Worm (Caenorhabditis elegans) whole organism, young adult: ENCODE results near the gene T28A11.20.

Experiments
- F33H1.4 ChIP-seq: fragments of 200-800 bp; sonication (Bioruptor generic); IDR thresholded peaks from 2 replicates; pipeline ENCODE4 v1.3.6; 2022; ENCODE audit warnings: missing genetic modification reagents, missing genetic modification characterization, missing compliant biosample characterization
- F37B4.10 ChIP-seq: fragments of 200-800 bp; sonication (Bioruptor generic); IDR thresholded peaks from 2 replicates; pipeline ENCODE4 v1.3.6; 2022; ENCODE audit warnings: missing genetic modification characterization, missing compliant biosample characterization
- F49E8.2 ChIP-seq: sonication (generic microtip); optimal IDR thresholded peaks from 3 replicates; lab custom pipeline; 2017; ENCODE audit warnings: missing genetic modification characterization, mild to moderate bottlenecking, missing compliant biosample characterization, antibody characterized with exemption, moderate library complexity; ENCODE audit not compliant: insufficient read depth
- F52B5.7 ChIP-seq: sonication (generic microtip); optimal IDR thresholded peaks from 2 replicates; lab custom pipeline; 2016; ENCODE audit warnings: mild to moderate bottlenecking, missing genetic modification characterization, missing compliant biosample characterization
- Y56A3A.18 ChIP-seq: fragments of 200-800 bp; sonication (Bioruptor generic); IDR thresholded peaks from 2 replicates; pipeline ENCODE4 v1.3.6; 2022; ENCODE audit warnings: missing genetic modification reagents, missing genetic modification characterization, missing compliant biosample characterization
- Y67H2A.10 ChIP-seq: fragments of 200-800 bp; sonication (Bioruptor generic); conservative IDR thresholded peaks from 2 replicates; pipeline ENCODE4 v1.3.6; 2022; ENCODE audit warnings: missing genetic modification reagents, missing genetic modification characterization, missing compliant biosample characterization
- cebp-2 ChIP-seq: fragments of 200-800 bp; sonication (Bioruptor generic); IDR thresholded peaks from 2 replicates; pipeline ENCODE4 v1.3.6; 2022; ENCODE audit warnings: missing genetic modification characterization, missing compliant biosample characterization
- ceh-100 ChIP-seq: fragments of 200-800 bp; sonication (Bioruptor generic); IDR thresholded peaks from 2 replicates; pipeline ENCODE4 v1.3.6; 2022; ENCODE audit warnings: missing genetic modification reagents, missing genetic modification characterization, missing compliant biosample characterization
- ceh-79 ChIP-seq: sonication (generic microtip); optimal IDR thresholded peaks from 2 replicates; lab custom pipeline; 2017; ENCODE audit warnings: mild to moderate bottlenecking, missing genetic modification characterization, missing compliant biosample characterization
- egrh-3 ChIP-seq: fragments of 200-800 bp; sonication (Bioruptor generic); IDR thresholded peaks from 2 replicates; pipeline ENCODE4 v1.3.6; 2022; ENCODE audit warnings: missing genetic modification reagents, missing genetic modification characterization, missing compliant biosample characterization
- ekl-4 ChIP-seq: fragments of 200-800 bp; sonication (Bioruptor generic); IDR thresholded peaks from 2 replicates; pipeline ENCODE4 v1.3.6; 2022; ENCODE audit warnings: missing genetic modification reagents, missing genetic modification characterization, missing compliant biosample characterization
- gei-17 ChIP-seq: fragments of 200-800 bp; sonication (Bioruptor generic); optimal IDR thresholded peaks from 2 replicates; lab custom pipeline; 2018; ENCODE audit warnings: mild to moderate bottlenecking, missing genetic modification characterization, missing compliant biosample characterization
- him-1 ChIP-seq: sonication (generic microtip); optimal IDR thresholded peaks from 2 replicates; lab custom pipeline; 2016; ENCODE audit warnings: missing genotype, missing genetic modification reagents, missing genetic modification characterization, missing compliant biosample characterization
- hmg-1.2 ChIP-seq: fragments of 200-800 bp; sonication (Bioruptor generic); IDR thresholded peaks from 2 replicates; pipeline ENCODE4 v1.3.6; 2022; ENCODE audit warnings: missing genetic modification reagents, missing genetic modification characterization, missing compliant biosample characterization
- hsf-1 ChIP-seq: fragments of 200-800 bp; sonication (Bioruptor generic); IDR thresholded peaks from 2 replicates; pipeline ENCODE4 v1.3.6; 2022; ENCODE audit warnings: missing genetic modification reagents, missing genetic modification characterization, missing compliant biosample characterization
- lag-1 ChIP-seq: fragments of 200-800 bp; sonication (Bioruptor generic); IDR thresholded peaks from 2 replicates; pipeline ENCODE4 v1.3.6; 2022; ENCODE audit warnings: missing genetic modification reagents, missing genetic modification characterization, missing compliant biosample characterization
- let-526 ChIP-seq: fragments of 200-800 bp; sonication (Bioruptor generic); IDR thresholded peaks from 2 replicates; pipeline ENCODE4 v1.3.6; 2022; ENCODE audit warnings: missing genetic modification reagents, missing genetic modification characterization, missing compliant biosample characterization
- let-607 ChIP-seq, 2 experiments: fragments of 200-800 bp in 1 of 2; sonication (Bioruptor generic) in 1 of 2; sonication (generic microtip) in 1 of 2; optimal IDR thresholded peaks; 2 replicates each; lab custom pipeline; 2016 to 2018; ENCODE audit warnings: mild to moderate bottlenecking in 2 of 2, missing compliant biosample characterization in 2 of 2, missing genetic modification characterization in 2 of 2, moderate library complexity in 2 of 2, missing genotype in 1 of 2
- lin-35 ChIP-seq, 3 experiments: fragments of 150-350 bp in 2 of 3; sonication (generic microtip) in 1 of 3; optimal IDR thresholded peaks; 2 replicates each; lab custom pipeline; 2014 to 2018; ENCODE audit warnings: missing biosample characterization in 3 of 3, missing genetic modification characterization in 3 of 3, missing genetic modification reagents in 3 of 3
- nhr-120 ChIP-seq: fragments of 200-800 bp; sonication (Bioruptor generic); IDR thresholded peaks from 2 replicates; pipeline ENCODE4 v1.3.6; 2022; ENCODE audit warnings: missing genetic modification characterization, missing compliant biosample characterization
- nhr-27 ChIP-seq: fragments of 200-800 bp; sonication (Bioruptor generic); optimal IDR thresholded peaks from 2 replicates; lab custom pipeline; 2018; ENCODE audit warnings: mild to moderate bottlenecking, missing genetic modification characterization, moderate library complexity, missing compliant biosample characterization
- nhr-80 ChIP-seq: sonication (generic microtip); optimal IDR thresholded peaks from 2 replicates; lab custom pipeline; 2016; ENCODE audit warnings: missing genetic modification characterization, missing compliant biosample characterization
- pha-4 ChIP-seq: fragments of 150-350 bp; sonication (generic microtip); optimal IDR thresholded peaks from 2 replicates; lab custom pipeline; 2014; ENCODE audit warnings: missing biosample characterization, missing genetic modification reagents, missing genetic modification characterization
- sdz-38 ChIP-seq: sonication (generic microtip); optimal IDR thresholded peaks from 2 replicates; lab custom pipeline; 2016; ENCODE audit warnings: missing genotype, missing genetic modification characterization, missing compliant biosample characterization
- sea-2 ChIP-seq: fragments of 200-800 bp; sonication (Bioruptor generic); IDR thresholded peaks from 2 replicates; pipeline ENCODE4 v1.3.6; 2022; ENCODE audit warnings: missing genetic modification characterization, missing compliant biosample characterization
- snpc-4 ChIP-seq, 5 experiments: fragments of 150-350 bp in 1 of 5; sonication (generic microtip) in 4 of 5; optimal IDR thresholded peaks; 2 replicates each; lab custom pipeline; 2014 to 2018; ENCODE audit warnings: missing genetic modification characterization in 5 of 5, missing biosample characterization in 3 of 5, antibody characterized with exemption in 2 of 5, mild to moderate bottlenecking in 2 of 5, missing compliant biosample characterization in 2 of 5, missing genotype in 2 of 5, moderate library complexity in 2 of 5, missing genetic modification reagents in 1 of 5
- somi-1 ChIP-seq: fragments of 200-800 bp; sonication (Bioruptor generic); optimal IDR thresholded peaks from 2 replicates; lab custom pipeline; 2018; ENCODE audit warnings: mild to moderate bottlenecking, missing genetic modification characterization, missing compliant biosample characterization
- tbx-9 ChIP-seq: sonication (generic microtip); optimal IDR thresholded peaks from 2 replicates; lab custom pipeline; 2016; ENCODE audit warnings: borderline replicate concordance, missing genetic modification characterization, inconsistent platforms, missing compliant biosample characterization
- unc-130 ChIP-seq: sonication (generic microtip); optimal IDR thresholded peaks from 2 replicates; lab custom pipeline; 2016; ENCODE audit warnings: missing genetic modification reagents, missing genetic modification characterization, missing compliant biosample characterization
- unc-62 ChIP-seq: fragments of 150-350 bp; optimal IDR thresholded peaks from 2 replicates; lab custom pipeline; 2014; ENCODE audit warnings: missing biosample characterization, missing genetic modification reagents, missing genetic modification characterization
- ztf-18 ChIP-seq: sonication (generic microtip); optimal IDR thresholded peaks from 2 replicates; lab custom pipeline; 2016; ENCODE audit warnings: missing genotype, mild to moderate bottlenecking, missing genetic modification characterization, missing compliant biosample characterization
- ztf-26 ChIP-seq: sonication (generic microtip); optimal IDR thresholded peaks from 2 replicates; lab custom pipeline; 2017; ENCODE audit warnings: missing genetic modification characterization, missing compliant biosample characterization
- ztf-6 ChIP-seq: fragments of 200-800 bp; sonication (Bioruptor generic); IDR thresholded peaks from 2 replicates; pipeline ENCODE4 v1.3.6; 2022; ENCODE audit warnings: missing genetic modification reagents, missing genetic modification characterization, missing compliant biosample characterization

Gene T28A11.20

DNA sequence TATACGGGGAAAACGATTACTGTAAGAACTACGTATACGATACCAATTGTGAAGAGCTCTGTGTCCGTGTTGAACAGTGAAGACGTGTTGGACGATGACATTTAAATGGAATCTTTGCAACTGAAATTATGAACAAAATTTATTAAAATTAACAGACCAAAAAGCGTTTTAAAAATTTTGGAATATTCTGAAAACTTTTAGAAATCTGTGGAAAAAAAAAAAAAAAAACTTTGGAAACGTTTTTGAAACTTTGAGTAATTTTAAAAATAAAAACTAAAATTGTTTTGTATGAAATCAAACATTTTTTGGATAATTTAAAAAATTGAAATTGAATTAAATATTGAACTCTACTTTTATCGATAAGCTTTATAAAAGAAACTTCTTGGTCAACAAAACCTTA, 17.0 kb downstream of the T28A11.20 start, which contains the start of gene srt-63:
TSS of gene srt-63 (minus strand) at position 101 of the 400 bp plus-strand sequence.
- TF ChIP-seq F33H1.4 (GFP tag; lab: Robert Waterston, UW) (no peak), hsf-1 (GFP tag; lab: Robert Waterston, UW) (no peak), sea-2 (GFP tag; lab: Robert Waterston, UW) (no peak), F49E8.2 (tag; lab: Kevin White, UChicago) (no peak), hmg-1.2 (no peak), ceh-100 (GFP tag; lab: Robert Waterston, UW) (no peak), ztf-18 (no peak)

DNA sequence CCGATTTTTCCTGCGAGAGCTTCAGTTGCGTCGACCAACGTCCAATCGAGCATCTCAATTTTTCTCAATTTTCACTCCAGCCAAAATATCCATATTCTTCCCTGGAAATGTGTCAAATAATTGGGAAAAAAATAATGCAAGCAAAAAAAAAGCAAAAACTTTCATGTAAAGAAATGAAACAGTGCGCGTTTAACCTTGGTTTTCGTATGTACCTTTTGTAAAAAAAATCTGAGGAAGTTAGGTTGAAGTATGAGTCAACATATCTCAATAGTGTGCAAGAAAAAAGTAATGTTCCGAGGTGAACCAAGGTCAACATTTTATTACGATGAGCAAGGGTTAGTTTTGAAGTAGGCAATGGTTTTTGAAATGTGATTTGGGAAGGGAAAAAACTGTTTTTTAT, 22.9 kb downstream of the T28A11.20 start, which contains the start of gene T28A11.13:
TSS of gene T28A11.13 (minus strand) at position 101 of the 400 bp plus-strand sequence.
- TF ChIP-seq cebp-2 (GFP tag; lab: Robert Waterston, UW) = no peak
- TF ChIP-seq unc-62 (GFP tag; lab: Kevin White, UChicago) = no peak
- TF ChIP-seq ceh-100 (GFP tag; lab: Robert Waterston, UW) = no peak
- TF ChIP-seq ceh-79 = no peak
- TF ChIP-seq F37B4.10 = no peak
- TF ChIP-seq sdz-38 (tag; lab: Kevin White, UChicago) = no peak
- no peak for TF ChIP-seq lin-35 (GFP tag; optimal IDR thresholded peaks at IDR 0.05; lab: Kevin White, UChicago)
- TF ChIP-seq snpc-4 (GFP tag; optimal IDR thresholded peaks at IDR 0.05; lab: Kevin White, UChicago) = no peak
- no peak for TF ChIP-seq snpc-4 (tag; optimal IDR thresholded peaks at IDR 0.05; lab: Kevin White, UChicago)
- TF ChIP-seq him-1 (tag; lab: Kevin White, UChicago) = no peak
- no peak for TF ChIP-seq nhr-27 (tag; lab: Kevin White, UChicago)
- no peak for TF ChIP-seq egrh-3 (GFP tag; lab: Robert Waterston, UW)
- no peak for TF ChIP-seq nhr-120
- TF ChIP-seq unc-130 (GFP tag; lab: Kevin White, UChicago) = no peak
- TF ChIP-seq nhr-80 (tag; lab: Kevin White, UChicago) = no peak
- no peak for TF ChIP-seq ztf-6 (GFP tag; lab: Robert Waterston, UW)
- TF ChIP-seq F49E8.2 (tag; lab: Kevin White, UChicago) = no peak
- no peak for TF ChIP-seq let-526 (GFP tag; lab: Robert Waterston, UW)
- TF ChIP-seq ztf-26 (tag; lab: Kevin White, UChicago) = no peak

DNA sequence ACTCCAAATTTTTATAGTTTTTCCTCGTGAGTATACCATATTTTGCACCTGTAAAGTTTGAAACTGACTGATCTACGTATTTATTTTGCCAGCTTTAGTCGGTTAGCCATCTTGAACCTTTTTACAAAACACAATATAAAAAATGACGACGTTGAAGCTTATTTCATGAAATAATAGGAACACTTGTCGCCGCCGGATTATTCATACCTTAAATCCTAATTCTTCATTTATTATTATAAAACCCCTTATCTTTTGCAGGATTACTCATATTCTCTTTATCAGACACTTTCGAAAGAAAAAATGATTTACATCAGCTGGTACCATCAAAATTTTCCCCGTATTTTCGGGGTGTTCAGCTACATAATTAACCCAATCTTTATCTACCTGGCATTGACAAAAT, 25.5 kb downstream of the T28A11.20 start, which contains the start of gene srj-8:
TSS of gene srj-8 (plus strand) at position 301 of the 400 bp plus-strand sequence.
- TF ChIP-seq unc-130 (GFP tag; lab: Kevin White, UChicago) = no peak
- TF ChIP-seq ztf-6 (GFP tag; lab: Robert Waterston, UW) = no peak
- no peak for TF ChIP-seq tbx-9 (tag; lab: Kevin White, UChicago)
- TF ChIP-seq lag-1 = no peak
- no peak for TF ChIP-seq somi-1 (GFP tag; lab: Kevin White, UChicago)
- TF ChIP-seq snpc-4 (GFP tag; optimal IDR thresholded peaks at IDR 0.05; lab: Kevin White, UChicago) = no peak
- no peak for TF ChIP-seq snpc-4 (tag; optimal IDR thresholded peaks at IDR 0.05; lab: Kevin White, UChicago)
- no peak for TF ChIP-seq gei-17
- TF ChIP-seq Y67H2A.10 = no peak
- TF ChIP-seq let-526 (GFP tag; lab: Robert Waterston, UW) = no peak
- no peak for TF ChIP-seq nhr-120
- TF ChIP-seq let-607 (tag; optimal IDR thresholded peaks at IDR 0.05; lab: Kevin White, UChicago) = no peak
- no peak for TF ChIP-seq nhr-80 (tag; lab: Kevin White, UChicago)
- TF ChIP-seq pha-4 (tag; lab: Kevin White, UChicago) = no peak
- no peak for TF ChIP-seq F52B5.7
- no peak for TF ChIP-seq ceh-100 (GFP tag; lab: Robert Waterston, UW)
- TF ChIP-seq F33H1.4 (GFP tag; lab: Robert Waterston, UW) = no peak
- TF ChIP-seq Y56A3A.18 (GFP tag; lab: Robert Waterston, UW) = no peak

DNA sequence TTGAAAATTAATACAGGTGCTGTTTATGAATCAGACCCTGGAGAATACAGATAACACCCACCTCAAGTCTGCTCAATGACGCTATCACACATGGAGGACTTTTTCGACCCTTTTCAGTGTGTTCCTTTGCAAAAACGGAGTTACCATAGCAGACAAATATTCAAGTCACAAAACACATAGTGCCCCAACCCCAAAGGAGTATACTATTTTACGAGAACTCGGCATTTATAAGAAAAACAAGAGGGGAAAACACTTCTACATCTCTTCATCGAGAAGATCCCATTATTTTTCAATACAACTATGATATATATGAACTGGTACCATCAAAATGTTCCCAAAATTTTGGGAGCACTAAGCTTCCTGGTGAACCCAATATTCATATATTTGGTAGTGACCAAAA, 28.4 kb downstream of the T28A11.20 start, which contains the start of gene srj-7:
TSS of gene srj-7 (plus strand) at position 301 of the 400 bp plus-strand sequence.
- TF ChIP-seq ekl-4 (GFP tag; lab: Robert Waterston, UW) = no peak
- TF ChIP-seq, all 124 proteins: peak for 0
